Fruit fly (Drosophila melanogaster): Measurements from ENCODE around the gene Nmnat.
A peak's percentile ranks its signal among the peaks of the same experiment; 100 is the strongest.

Gene Nmnat

DNA sequence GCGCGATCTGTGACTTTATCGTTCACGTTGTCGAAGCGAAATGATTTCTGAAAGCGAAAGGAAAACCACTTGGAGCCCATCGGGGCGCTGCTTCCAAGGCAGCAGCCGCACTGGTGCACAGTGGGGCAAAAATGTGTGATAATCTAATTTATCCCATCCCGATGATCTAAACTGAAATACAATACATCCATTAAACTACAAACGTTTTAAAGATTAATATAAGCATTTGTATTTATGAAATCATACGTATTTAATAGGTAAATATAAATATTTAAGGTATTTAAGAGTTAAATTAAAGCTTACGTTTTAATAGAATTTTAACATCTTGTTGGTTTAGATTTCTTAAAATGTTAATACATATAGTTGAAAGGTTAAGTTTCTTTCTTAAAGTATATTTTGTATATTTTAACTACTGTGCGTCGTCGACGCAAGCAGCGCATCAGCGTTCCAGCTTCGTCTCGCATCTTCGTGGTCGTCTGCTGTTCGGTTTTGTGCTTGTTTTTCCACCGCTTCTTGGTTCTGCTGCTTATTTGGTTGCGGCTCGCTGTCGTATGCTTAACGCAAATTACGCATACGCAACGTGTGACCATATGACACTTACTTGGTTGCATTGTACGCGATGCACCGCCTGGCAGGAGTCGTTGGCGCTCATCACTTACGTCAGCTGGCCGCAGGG, 38.9 kb upstream of the Nmnat start, which contains the start of gene CG13643 (continued):
- TF ChIP-seq salr (GFP tag; optimal IDR thresholded peaks at IDR 0.05) (peak in 1 of 2 experiments; percentile 71), CG11762 (GFP tag; optimal IDR thresholded peaks at IDR 0.05; ENCODE audit: insufficient read depth) (peak; percentile 69), Hr39 (GFP tag; optimal IDR thresholded peaks at IDR 0.05) (no peak), Lpt (GFP tag; optimal IDR thresholded peaks at IDR 0.05) (peak; percentile 36), svp (GFP tag) (peak; percentile 70), esn (GFP tag; optimal IDR thresholded peaks at IDR 0.05) (no peak), Smox (GFP tag; optimal IDR thresholded peaks at IDR 0.05) (peak; percentile 4), CG6808 (GFP tag; optimal IDR thresholded peaks at IDR 0.05) (peak; percentile 41), ss (GFP tag; optimal IDR thresholded peaks at IDR 0.05) (peak; percentile 35 to 56), Hr38 (GFP tag; optimal IDR thresholded peaks at IDR 0.05) (no peak), CG6276 (GFP tag; optimal IDR thresholded peaks at IDR 0.05) (peak; percentile 75), Hr4 (GFP tag; optimal IDR thresholded peaks at IDR 0.05) (peak; percentile 55), CG16779 (tag; optimal IDR thresholded peaks at IDR 0.05) (peak; percentile 17), CG6163 (GFP tag; IDR thresholded peaks at IDR 0.05) (0 out of 3 replicates have a peak, but pooled peaks have one; percentile 6)

- no peak for TF ChIP-seq net (GFP tag; optimal IDR thresholded peaks at IDR 0.05)
- TF ChIP-seq fd85E (GFP tag; optimal IDR thresholded peaks at IDR 0.05) = no peak
- peak; percentile 17 for TF ChIP-seq CG32006 (GFP tag; optimal IDR thresholded peaks at IDR 0.05)
- peak; percentile 55 for TF ChIP-seq CG15336 (GFP tag; IDR thresholded peaks at IDR 0.05)
- peak; percentile 19 for TF ChIP-seq Hr4 (GFP tag; optimal IDR thresholded peaks at IDR 0.05)
- peak; percentile 61; the same call in 2 of the 3 replicates for TF ChIP-seq eg (GFP tag; IDR thresholded peaks at IDR 0.05)
- peak; percentile 52 for TF ChIP-seq CG8119 (GFP tag; IDR thresholded peaks at IDR 0.05)
- peak; percentile 46 for TF ChIP-seq CG6276 (GFP tag; optimal IDR thresholded peaks at IDR 0.05)
- TF ChIP-seq Sox102F (GFP tag; optimal IDR thresholded peaks at IDR 0.05) = no peak
- TF ChIP-seq Eip78C (GFP tag) = peak; percentile 55
Observed at dm6 chr3R:24906648-24907047, 38.4 kb upstream of the Nmnat start.

- TF ChIP-seq svp (GFP tag) (peak; percentile 14), CG32006 (GFP tag; optimal IDR thresholded peaks at IDR 0.05) (peak; percentile 58), vri (GFP tag; optimal IDR thresholded peaks at IDR 0.05) (no peak), OdsH (GFP tag; optimal IDR thresholded peaks at IDR 0.05) (peak; percentile 1), Lpt (GFP tag; optimal IDR thresholded peaks at IDR 0.05) (no peak), CG11294 (GFP tag; IDR thresholded peaks at IDR 0.05) (peak; percentile 15; the same call in 1 of the 2 replicates), CG6792 (GFP tag; optimal IDR thresholded peaks at IDR 0.05) (no peak), Hr4 (GFP tag; optimal IDR thresholded peaks at IDR 0.05) (peak; percentile 66), Eip78C (GFP tag) (peak; percentile 51), CG10669 (GFP tag; optimal IDR thresholded peaks at IDR 0.05) (no peak), CG4318 (GFP tag; optimal IDR thresholded peaks at IDR 0.05) (peak; percentile 20), CG31627 (GFP tag; optimal IDR thresholded peaks at IDR 0.05) (no peak), eg (GFP tag; IDR thresholded peaks at IDR 0.05) (peak; percentile 68), salr (GFP tag; optimal IDR thresholded peaks at IDR 0.05) (no peak), dac (GFP tag; optimal IDR thresholded peaks at IDR 0.05) (no peak), CG15336 (GFP tag; IDR thresholded peaks at IDR 0.05) (peak; percentile 77), CG6276 (GFP tag; optimal IDR thresholded peaks at IDR 0.05) (peak; percentile 60), CG8319 (GFP tag; optimal IDR thresholded peaks at IDR 0.05) (no peak), Hr38 (GFP tag; optimal IDR thresholded peaks at IDR 0.05) (no peak), pdm3 (GFP tag; optimal IDR thresholded peaks at IDR 0.05) (peak; percentile 11), CG8119 (GFP tag; IDR thresholded peaks at IDR 0.05) (peak; percentile 70), Gug (GFP tag; IDR thresholded peaks at IDR 0.05) (peak; percentile 34; the same call in 1 of the 2 replicates), Eip93F (GFP tag; optimal IDR thresholded peaks at IDR 0.05) (no peak)
Observed at dm6 chr3R:24908034-24908433, 37.0 kb upstream of the Nmnat start.

DNA sequence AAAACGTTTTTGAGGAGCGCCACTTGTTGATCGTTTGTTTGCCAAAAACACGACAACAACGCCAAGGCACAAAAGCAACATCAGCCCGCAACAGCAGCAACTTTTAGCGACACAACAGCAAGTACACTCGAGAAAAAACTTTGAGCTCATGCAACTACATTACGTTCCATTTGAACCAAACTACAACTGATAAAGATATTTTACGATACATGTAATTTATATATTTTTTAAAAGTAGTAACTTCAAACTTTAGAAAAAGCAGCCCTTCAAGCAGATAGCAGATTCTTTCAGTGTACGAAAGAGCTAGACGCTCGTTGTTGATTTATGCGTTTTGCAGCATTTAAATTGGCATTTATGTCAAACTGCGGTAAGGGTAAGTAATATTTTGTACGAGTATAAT, 34.9 kb upstream of the Nmnat start:
- TF ChIP-seq CG11762 (GFP tag; optimal IDR thresholded peaks at IDR 0.05; ENCODE audit: insufficient read depth) (peak; percentile 43), Ets96B (tag; optimal IDR thresholded peaks at IDR 0.05) (no peak), CG10631 (GFP tag; optimal IDR thresholded peaks at IDR 0.05) (peak; percentile 45), CG10669 (GFP tag; optimal IDR thresholded peaks at IDR 0.05) (peak; percentile 24), CG3919 (GFP tag; optimal IDR thresholded peaks at IDR 0.05) (peak; percentile 56), CG31627 (GFP tag; optimal IDR thresholded peaks at IDR 0.05) (no peak), Hr4 (GFP tag; optimal IDR thresholded peaks at IDR 0.05) (peak; percentile 84), Eip78C (GFP tag) (peak; percentile 85), Ets21C (GFP tag; optimal IDR thresholded peaks at IDR 0.05) (no peak), CG4318 (GFP tag; optimal IDR thresholded peaks at IDR 0.05) (peak; percentile 59), net (GFP tag; optimal IDR thresholded peaks at IDR 0.05) (peak; percentile 69), salr (GFP tag; optimal IDR thresholded peaks at IDR 0.05) (no peak), Gug (GFP tag; IDR thresholded peaks at IDR 0.05) (peak; percentile 53; the same call in 1 of the 2 replicates), CG11294 (GFP tag; IDR thresholded peaks at IDR 0.05) (peak; percentile 60), CG8119 (GFP tag; IDR thresholded peaks at IDR 0.05) (peak; percentile 86), pdm3 (GFP tag; optimal IDR thresholded peaks at IDR 0.05) (peak; percentile 52), spab (GFP tag; optimal IDR thresholded peaks at IDR 0.05) (no peak), CG32006 (GFP tag; optimal IDR thresholded peaks at IDR 0.05) (peak; percentile 79), Sox102F (GFP tag; optimal IDR thresholded peaks at IDR 0.05) (no peak), Lpt (GFP tag; optimal IDR thresholded peaks at IDR 0.05) (peak; percentile 47), Hr38 (GFP tag; optimal IDR thresholded peaks at IDR 0.05) (no peak), CG6808 (GFP tag; optimal IDR thresholded peaks at IDR 0.05) (no peak), CG15336 (GFP tag; IDR thresholded peaks at IDR 0.05) (peak; percentile 84), CG34406 (GFP tag; optimal IDR thresholded peaks at IDR 0.05) (peak; percentile 28), dac (GFP tag; optimal IDR thresholded peaks at IDR 0.05) (peak; percentile 56), CG6276 (GFP tag; optimal IDR thresholded peaks at IDR 0.05) (peak; percentile 73)

Data from whole organism, prepupa.